Fruit fly (Drosophila melanogaster): ENCODE results near the gene CG8833.
A peak's percentile ranks its signal among the peaks of the same experiment; 100 is the strongest.

CG8833 gene

dm6 chr3L:13957212-13957668, 28.4 kb upstream of the CG8833 start (continued):
- TF ChIP-seq Mrtf (GFP tag; IDR thresholded peaks at IDR 0.05) (no peak), CG12071 (GFP tag; optimal IDR thresholded peaks at IDR 0.05) (no peak), MESR4 (GFP tag; optimal IDR thresholded peaks at IDR 0.05) (no peak), CG13296 (GFP tag; optimal IDR thresholded peaks at IDR 0.05) (peak; percentile 15), tx (GFP tag; optimal IDR thresholded peaks at IDR 0.05) (no peak), gce (GFP tag; IDR thresholded peaks at IDR 0.05) (no peak), CG4617 (GFP tag; optimal IDR thresholded peaks at IDR 0.05; ENCODE audit: borderline replicate concordance) (peak; percentile 10), CG13123 (GFP tag; optimal IDR thresholded peaks at IDR 0.05) (no peak), Nf-YB (GFP tag; optimal IDR thresholded peaks at IDR 0.05) (peak; percentile 61), CG11504 (tag; optimal IDR thresholded peaks at IDR 0.05) (peak; percentile 89), Hr51 (GFP tag; optimal IDR thresholded peaks at IDR 0.05) (peak in 1 of 2 experiments; percentile 86), CG6765 (GFP tag; optimal IDR thresholded peaks at IDR 0.05) (no peak), Sry-δ (GFP tag; optimal IDR thresholded peaks at IDR 0.05) (no peak), BtbVII (GFP tag; optimal IDR thresholded peaks at IDR 0.05) (peak; percentile 51), Myb (GFP tag; optimal IDR thresholded peaks at IDR 0.05) (no peak), CG42726 (GFP tag; IDR thresholded peaks at IDR 0.05; ENCODE audit: partially characterized antibody) (no peak), sr (GFP tag; IDR thresholded peaks at IDR 0.05) (no peak), CG7928 (GFP tag; optimal IDR thresholded peaks at IDR 0.05) (no peak), Hr39 (optimal IDR thresholded peaks at IDR 0.05) (no peak), CG18262 (tag; optimal IDR thresholded peaks at IDR 0.05) (peak; percentile 89), Eip74EF (GFP tag; optimal IDR thresholded peaks at IDR 0.05) (peak in 1 of 2 experiments; percentile 70), CG6683 (GFP tag; optimal IDR thresholded peaks at IDR 0.05) (peak; percentile 45), emc (GFP tag; optimal IDR thresholded peaks at IDR 0.05) (no peak), NfI (GFP tag; optimal IDR thresholded peaks at IDR 0.05) (peak; percentile 24), dmrt11E (tag; optimal IDR thresholded peaks at IDR 0.05) (peak; percentile 87), CG17829 (tag; optimal IDR thresholded peaks at IDR 0.05) (peak; percentile 76), mam (GFP tag; optimal IDR thresholded peaks at IDR 0.05) (no peak), CG4328 (GFP tag; optimal IDR thresholded peaks at IDR 0.05) (peak; percentile 44), pb (GFP tag; optimal IDR thresholded peaks at IDR 0.05) (no peak), HmgZ (tag; optimal IDR thresholded peaks at IDR 0.05) (no peak), fu2 (GFP tag; optimal IDR thresholded peaks at IDR 0.05) (no peak), CG16813 (GFP tag; IDR thresholded peaks at IDR 0.05; ENCODE audit: partially characterized antibody) (no peak), CrebB (tag; optimal IDR thresholded peaks at IDR 0.05) (no peak), hth (optimal IDR thresholded peaks at IDR 0.05) (no peak), nau (GFP tag; optimal IDR thresholded peaks at IDR 0.05) (peak; percentile 19), pfk (GFP tag; optimal IDR thresholded peaks at IDR 0.05) (no peak), Lhr (GFP tag; optimal IDR thresholded peaks at IDR 0.05) (peak; percentile 1), NK7.1 (GFP tag; optimal IDR thresholded peaks at IDR 0.05) (no peak), CG2199 (GFP tag; IDR thresholded peaks at IDR 0.05) (no peak), schlank (tag; optimal IDR thresholded peaks at IDR 0.05) (no peak), Antp (GFP tag; optimal IDR thresholded peaks at IDR 0.05) (peak; percentile 21), CG8359 (GFP tag; optimal IDR thresholded peaks at IDR 0.05; ENCODE audit: borderline replicate concordance) (peak; percentile 39), CG5180 (GFP tag; optimal IDR thresholded peaks at IDR 0.05) (peak; percentile 53), yki (optimal IDR thresholded peaks at IDR 0.05) (no peak), br (optimal IDR thresholded peaks at IDR 0.05) (no peak), CG11723 (GFP tag; optimal IDR thresholded peaks at IDR 0.05) (peak; percentile 55), CG9817 (tag; optimal IDR thresholded peaks at IDR 0.05) (peak; percentile 29), CG13424 (tag; optimal IDR thresholded peaks at IDR 0.05) (peak; percentile 71), CG18619 (GFP tag; optimal IDR thresholded peaks at IDR 0.05) (peak; percentile 65), nom (GFP tag; optimal IDR thresholded peaks at IDR 0.05) (no peak), Optix (GFP tag; IDR thresholded peaks at IDR 0.05) (no peak)

Measured in whole organism, embryonic.